Worm (Caenorhabditis elegans): Measurements from ENCODE around the gene Y53F4B.24.

DNA sequence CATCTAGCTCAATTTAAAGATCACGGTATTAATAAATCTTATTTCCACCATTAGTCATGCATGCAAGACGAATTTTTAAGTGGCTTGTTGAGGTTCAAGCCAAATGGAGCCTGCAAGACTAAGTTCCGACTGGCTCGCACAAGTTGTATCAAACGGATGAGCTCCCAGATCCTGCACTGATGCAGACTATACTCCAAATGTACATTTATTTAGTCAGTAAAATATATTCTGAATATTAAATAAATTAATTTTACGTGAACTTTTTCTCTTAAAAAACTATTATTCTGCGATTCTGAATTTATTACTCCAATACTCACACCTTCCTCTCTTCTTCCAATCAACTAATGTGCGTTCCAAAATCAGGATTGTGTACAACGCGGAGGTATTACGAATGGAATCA, 41.4 kb upstream of the Y53F4B.24 start, which contains the start of gene Y53F4B.36:
- no peak for TF ChIP-seq elt-2 (tag; optimal IDR thresholded peaks at IDR 0.05)
- TF ChIP-seq hlh-13 (GFP tag; optimal IDR thresholded peaks at IDR 0.05), result no peak
- no peak for TF ChIP-seq ama-1 (optimal IDR thresholded peaks at IDR 0.05)
- TF ChIP-seq pax-1 (tag; optimal IDR thresholded peaks at IDR 0.05), result no peak
- no peak for TF ChIP-seq ceh-18 (tag; optimal IDR thresholded peaks at IDR 0.05)
- no peak for TF ChIP-seq ceh-34 (tag; optimal IDR thresholded peaks at IDR 0.05)
- no peak for TF ChIP-seq nfya-1 (tag; optimal IDR thresholded peaks at IDR 0.05)

Data from whole organism, late embryonic.